Worm (Caenorhabditis elegans): ENCODE data around the gene srw-130.

- TF ChIP-seq flt-1 (GFP tag; IDR thresholded peaks at IDR 0.05) (no peak), ztf-29 (GFP tag; IDR thresholded peaks at IDR 0.05) (no peak), klf-2 (GFP tag; conservative IDR thresholded peaks at IDR 0.05) (no peak), T22C8.4 (GFP tag; IDR thresholded peaks at IDR 0.05) (no peak)
These were observed 43.0 kb downstream of the srw-130 start for ce11 chrV:3505745-3506144.

Measured in whole organism, midembryonic.